Fruit fly (Drosophila melanogaster): ENCODE results near the gene Tbc1d15-17.

Tbc1d15-17 gene

dm6 chr2L:223867-224598 lies 17.1 kb downstream of the Tbc1d15-17 start:
- TF ChIP-seq Hr78 (GFP tag; optimal IDR thresholded peaks at IDR 0.05) (no peak), psq (GFP tag; optimal IDR thresholded peaks at IDR 0.05) (peak; percentile 17)

- TF ChIP-seq CG32264 (GFP tag; optimal IDR thresholded peaks at IDR 0.05): peak; percentile 30
- TF ChIP-seq psq (GFP tag; optimal IDR thresholded peaks at IDR 0.05): peak; percentile 94
- peak; percentile 84 for TF ChIP-seq OdsH (GFP tag; optimal IDR thresholded peaks at IDR 0.05)
- peak; percentile 53 for TF ChIP-seq Jra (GFP tag; optimal IDR thresholded peaks at IDR 0.05)
- no peak for TF ChIP-seq Vsx2 (GFP tag; optimal IDR thresholded peaks at IDR 0.05; ENCODE audit: partially characterized antibody)
- TF ChIP-seq foxo (GFP tag; optimal IDR thresholded peaks at IDR 0.05): peak in 1 of 2 experiments; percentile 92
- TF ChIP-seq dsf (GFP tag; optimal IDR thresholded peaks at IDR 0.05; ENCODE audit: borderline replicate concordance): no peak
- TF ChIP-seq Abd-B (GFP tag; optimal IDR thresholded peaks at IDR 0.05): no peak
- no peak for TF ChIP-seq Rel (GFP tag; optimal IDR thresholded peaks at IDR 0.05)
- TF ChIP-seq Rel (tag; optimal IDR thresholded peaks at IDR 0.05): peak; percentile 88
- TF ChIP-seq dmrt93B (GFP tag; optimal IDR thresholded peaks at IDR 0.05): peak; percentile 58
- TF ChIP-seq dl (GFP tag; optimal IDR thresholded peaks at IDR 0.05; ENCODE audit: insufficient read depth in 1 of 2, partially characterized antibody in 2 of 2): no peak
- TF ChIP-seq GATAd (GFP tag; optimal IDR thresholded peaks at IDR 0.05): no peak
- TF ChIP-seq HLH106 (tag; optimal IDR thresholded peaks at IDR 0.05): peak; percentile 87
- peak; percentile 86 for TF ChIP-seq rgr (GFP tag; optimal IDR thresholded peaks at IDR 0.05)
- peak; percentile 87 for TF ChIP-seq br (GFP tag; optimal IDR thresholded peaks at IDR 0.05)
- no peak for TF ChIP-seq usp (GFP tag; optimal IDR thresholded peaks at IDR 0.05)
- peak; percentile 73 for TF ChIP-seq sage (GFP tag; optimal IDR thresholded peaks at IDR 0.05)
- peak; percentile 47 for TF ChIP-seq sv (GFP tag; optimal IDR thresholded peaks at IDR 0.05)
- peak; percentile 71 for TF ChIP-seq CG9705 (GFP tag; optimal IDR thresholded peaks at IDR 0.05)
- TF ChIP-seq h (GFP tag; optimal IDR thresholded peaks at IDR 0.05): peak; percentile 90
- TF ChIP-seq brk (GFP tag; optimal IDR thresholded peaks at IDR 0.05): peak; percentile 62
- no peak for TF ChIP-seq lola (GFP tag; optimal IDR thresholded peaks at IDR 0.05)
- peak; percentile 92 for TF ChIP-seq fru (GFP tag; optimal IDR thresholded peaks at IDR 0.05)
- TF ChIP-seq Dfd (GFP tag; optimal IDR thresholded peaks at IDR 0.05): no peak
- TF ChIP-seq Dif (GFP tag; optimal IDR thresholded peaks at IDR 0.05; ENCODE audit: partially characterized antibody): peak; percentile 34
- peak; percentile 87 for TF ChIP-seq ey (GFP tag; optimal IDR thresholded peaks at IDR 0.05)
- TF ChIP-seq Sp1 (GFP tag; optimal IDR thresholded peaks at IDR 0.05): peak; percentile 87
- TF ChIP-seq jim (GFP tag; optimal IDR thresholded peaks at IDR 0.05): no peak
- no peak for TF ChIP-seq N (GFP tag; optimal IDR thresholded peaks at IDR 0.05)
- no peak for TF ChIP-seq Mio (GFP tag; optimal IDR thresholded peaks at IDR 0.05)
- TF ChIP-seq CrebA (GFP tag; optimal IDR thresholded peaks at IDR 0.05; ENCODE audit: borderline replicate concordance): no peak
- TF ChIP-seq Myc (optimal IDR thresholded peaks at IDR 0.05): peak; percentile 57
- no peak for TF ChIP-seq Hr78 (GFP tag; optimal IDR thresholded peaks at IDR 0.05)
- peak; percentile 96 for TF ChIP-seq woc (GFP tag; optimal IDR thresholded peaks at IDR 0.05)
- TF ChIP-seq Hnf4 (GFP tag; optimal IDR thresholded peaks at IDR 0.05): peak; percentile 79
- no peak for TF ChIP-seq pan (optimal IDR thresholded peaks at IDR 0.05)
- peak; percentile 47 for TF ChIP-seq Hr83 (GFP tag; optimal IDR thresholded peaks at IDR 0.05; ENCODE audit: poor library complexity, severe bottlenecking)
- peak; percentile 52 for TF ChIP-seq tai (GFP tag; optimal IDR thresholded peaks at IDR 0.05)
Observed at dm6 chr2L:224599-225385, 17.8 kb downstream of the Tbc1d15-17 start.
